Fruit fly (Drosophila melanogaster): ENCODE results near the gene mrt.

DNA sequence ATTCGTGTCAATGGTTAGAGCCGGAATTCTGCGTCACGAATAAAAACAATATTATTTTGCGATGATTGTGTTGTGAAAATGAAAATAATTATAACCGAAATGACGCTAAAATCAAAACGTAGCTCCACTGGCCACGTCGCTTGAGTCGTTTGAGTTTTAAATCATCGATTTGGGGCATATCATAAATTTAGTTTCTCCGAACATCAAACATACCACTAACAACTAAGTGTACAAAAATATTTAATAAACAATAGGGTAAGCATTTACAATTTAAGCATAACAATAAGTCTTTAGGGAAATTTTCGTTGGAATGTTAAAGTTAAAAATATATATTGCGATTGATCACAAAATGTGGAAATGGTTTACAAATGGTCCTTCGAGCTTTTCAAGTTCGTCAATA lies 31.6 kb downstream of the mrt start, which contains the start of the genes TTLL6B and TfIIA-L:
- no peak for TF ChIP-seq toe (GFP tag; optimal IDR thresholded peaks at IDR 0.05)
- no peak for TF ChIP-seq kay (GFP tag; ENCODE audit: borderline replicate concordance)
- TF ChIP-seq Clk (GFP tag; optimal IDR thresholded peaks at IDR 0.05), result no peak
- TF ChIP-seq CG7101 (tag; optimal IDR thresholded peaks at IDR 0.05), result no peak
- no peak for TF ChIP-seq CG12768 (GFP tag; optimal IDR thresholded peaks at IDR 0.05)
- TF ChIP-seq cic (GFP tag; optimal IDR thresholded peaks at IDR 0.05), result no peak
- no peak for TF ChIP-seq Mnt (GFP tag; optimal IDR thresholded peaks at IDR 0.05)
- TF ChIP-seq Hr96 (GFP tag; optimal IDR thresholded peaks at IDR 0.05), result no peak
- TF ChIP-seq cnc (optimal IDR thresholded peaks at IDR 0.05), result no peak
- no peak for TF ChIP-seq CG14711 (tag; optimal IDR thresholded peaks at IDR 0.05)
- no peak for TF ChIP-seq CG1620 (GFP tag; optimal IDR thresholded peaks at IDR 0.05)
- no peak for TF ChIP-seq tj (GFP tag; optimal IDR thresholded peaks at IDR 0.05)
- no peak for TF ChIP-seq CG33017 (tag; optimal IDR thresholded peaks at IDR 0.05)
- no peak for TF ChIP-seq Crg-1 (GFP tag; optimal IDR thresholded peaks at IDR 0.05)

All from whole organism, adult.